Fruit fly (Drosophila melanogaster): ENCODE data around the gene pum.
A peak's percentile ranks its signal among the peaks of the same experiment; 100 is the strongest.

Gene pum

DNA sequence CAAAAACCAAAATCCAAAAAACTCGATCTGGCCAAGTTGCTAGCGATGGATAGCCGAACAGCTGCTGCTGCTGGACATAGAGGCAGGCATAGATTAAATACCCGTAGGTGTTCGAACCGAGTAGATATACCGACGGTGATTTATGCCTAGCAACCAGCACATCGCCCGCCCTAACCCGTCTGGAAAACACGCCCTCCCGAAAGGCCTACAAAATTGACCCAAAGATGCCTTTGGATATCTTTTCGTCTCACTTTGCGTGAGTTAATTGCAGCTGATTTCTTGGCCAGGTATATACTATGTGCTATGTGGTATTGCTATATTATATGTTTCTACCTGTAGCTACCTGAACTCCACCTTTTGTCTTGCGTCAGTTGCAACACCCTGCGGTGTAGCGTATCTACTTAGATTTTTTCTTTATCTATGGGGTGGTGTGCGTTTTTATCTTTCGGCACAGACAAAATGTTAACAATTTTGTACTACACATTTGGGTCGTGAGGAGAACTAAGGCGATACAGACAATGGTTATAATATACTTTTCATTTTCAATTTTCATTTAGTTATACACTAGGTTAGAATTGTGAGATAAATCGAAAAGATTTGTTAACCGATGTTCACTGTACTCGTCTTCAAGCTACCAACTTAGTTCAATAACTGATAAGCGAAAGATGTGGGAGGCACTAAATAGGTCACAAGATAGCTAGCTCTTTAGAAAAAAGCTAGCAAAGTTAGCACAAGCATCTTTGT lies 207.3 kb downstream of the pum start (continued):
- peak; percentile 11 for TF ChIP-seq CG8924 (tag; optimal IDR thresholded peaks at IDR 0.05)
- TF ChIP-seq CG12104 (GFP tag; optimal IDR thresholded peaks at IDR 0.05) = no peak
- TF ChIP-seq B-H2 (GFP tag; optimal IDR thresholded peaks at IDR 0.05) = no peak
- TF ChIP-seq cg (GFP tag; optimal IDR thresholded peaks at IDR 0.05) = no peak
- no peak for TF ChIP-seq exex (tag; optimal IDR thresholded peaks at IDR 0.05)
- TF ChIP-seq CG8478 (optimal IDR thresholded peaks at IDR 0.05) = no peak
- TF ChIP-seq Sox100B (GFP tag; optimal IDR thresholded peaks at IDR 0.05) = no peak
- TF ChIP-seq Fer1 (GFP tag; optimal IDR thresholded peaks at IDR 0.05) = no peak
- TF ChIP-seq usp (GFP tag; optimal IDR thresholded peaks at IDR 0.05) = no peak
- no peak for TF ChIP-seq bsh (GFP tag; optimal IDR thresholded peaks at IDR 0.05)
- TF ChIP-seq crc (GFP tag; optimal IDR thresholded peaks at IDR 0.05) = no peak
- TF ChIP-seq CG6854 (GFP tag; optimal IDR thresholded peaks at IDR 0.05) = no peak
- TF ChIP-seq sr (GFP tag; IDR thresholded peaks at IDR 0.05) = no peak
- no peak for TF ChIP-seq CG2678 (tag; optimal IDR thresholded peaks at IDR 0.05)
- TF ChIP-seq gcm (GFP tag; optimal IDR thresholded peaks at IDR 0.05) = peak; percentile 3
- TF ChIP-seq Eip74EF (GFP tag; optimal IDR thresholded peaks at IDR 0.05) = no peak
- TF ChIP-seq danr (GFP tag; IDR thresholded peaks at IDR 0.05) = no peak
- no peak for TF ChIP-seq Lim3 (GFP tag; IDR thresholded peaks at IDR 0.05)
- no peak for TF ChIP-seq CG7556 (GFP tag; optimal IDR thresholded peaks at IDR 0.05)
- no peak for TF ChIP-seq ttk (GFP tag; IDR thresholded peaks at IDR 0.05)
- no peak for TF ChIP-seq nau (GFP tag; optimal IDR thresholded peaks at IDR 0.05)
- no peak for TF ChIP-seq cato (GFP tag; optimal IDR thresholded peaks at IDR 0.05; ENCODE audit: borderline replicate concordance)
- no peak for TF ChIP-seq CG17361 (GFP tag; IDR thresholded peaks at IDR 0.05)
- TF ChIP-seq CG17568 (GFP tag; optimal IDR thresholded peaks at IDR 0.05) = no peak
- peak; percentile 3 for TF ChIP-seq CG10543 (GFP tag; optimal IDR thresholded peaks at IDR 0.05)
- TF ChIP-seq CG12769 (tag; optimal IDR thresholded peaks at IDR 0.05) = peak; percentile 56
- TF ChIP-seq CG13894 (tag; optimal IDR thresholded peaks at IDR 0.05) = peak; percentile 27
- no peak for TF ChIP-seq Xrp1 (GFP tag; IDR thresholded peaks at IDR 0.05)
- peak in 1 of 2 experiments; percentile 95 for TF ChIP-seq tll (GFP tag; optimal IDR thresholded peaks at IDR 0.05)

DNA sequence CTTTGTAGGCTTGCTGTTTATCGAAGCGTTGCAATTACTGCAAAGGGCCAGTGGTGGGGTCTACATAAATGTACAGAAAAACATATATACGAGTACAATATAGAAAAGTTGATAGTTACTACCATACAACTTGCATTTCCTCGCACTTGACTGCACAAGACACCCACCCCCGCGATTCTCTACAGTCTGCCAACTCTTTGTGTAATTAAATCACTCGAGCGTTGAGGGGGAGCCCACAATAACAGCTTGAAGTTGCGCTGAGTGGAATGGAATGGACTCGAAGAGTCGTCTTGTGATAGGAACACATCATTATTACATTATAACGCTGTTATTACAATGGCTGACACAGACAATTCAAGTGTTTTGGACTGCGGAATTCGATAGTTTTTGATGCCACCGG lies 208.1 kb downstream of the pum start:
- TF ChIP-seq NfI (GFP tag; optimal IDR thresholded peaks at IDR 0.05) = no peak
- no peak for TF ChIP-seq peb (GFP tag; IDR thresholded peaks at IDR 0.05)
- no peak for TF ChIP-seq cato (GFP tag; optimal IDR thresholded peaks at IDR 0.05; ENCODE audit: borderline replicate concordance)
- no peak for TF ChIP-seq CG10366 (GFP tag; IDR thresholded peaks at IDR 0.05)
- TF ChIP-seq CG4707 (GFP tag; optimal IDR thresholded peaks at IDR 0.05) = no peak
- TF ChIP-seq CG5180 (GFP tag; optimal IDR thresholded peaks at IDR 0.05) = no peak
- TF ChIP-seq CG17829 (tag; optimal IDR thresholded peaks at IDR 0.05) = no peak
- no peak for TF ChIP-seq Dip2 (GFP tag; IDR thresholded peaks at IDR 0.05)
- TF ChIP-seq CG10979 (tag; optimal IDR thresholded peaks at IDR 0.05) = no peak
- TF ChIP-seq CG9727 (GFP tag; optimal IDR thresholded peaks at IDR 0.05) = no peak
- no peak for TF ChIP-seq fu2 (GFP tag; optimal IDR thresholded peaks at IDR 0.05)
- no peak for TF ChIP-seq CG4820 (GFP tag; optimal IDR thresholded peaks at IDR 0.05)
- no peak for TF ChIP-seq CG5245 (GFP tag; optimal IDR thresholded peaks at IDR 0.05)
- TF ChIP-seq CG14860 (GFP tag; IDR thresholded peaks at IDR 0.05; ENCODE audit: partially characterized antibody) = no peak
- TF ChIP-seq sens (GFP tag) = peak; percentile 22
- TF ChIP-seq CG18476 (GFP tag; optimal IDR thresholded peaks at IDR 0.05) = no peak
- TF ChIP-seq gcm (GFP tag; optimal IDR thresholded peaks at IDR 0.05) = no peak
- TF ChIP-seq CG9215 (GFP tag; IDR thresholded peaks at IDR 0.05) = no peak
- no peak for TF ChIP-seq grn (GFP tag; optimal IDR thresholded peaks at IDR 0.05)
- no peak for TF ChIP-seq Dll (GFP tag; IDR thresholded peaks at IDR 0.05; ENCODE audit: partially characterized antibody)
- TF ChIP-seq Kr (GFP tag; optimal IDR thresholded peaks at IDR 0.05) = no peak
- TF ChIP-seq z (GFP tag; IDR thresholded peaks at IDR 0.05) = peak; percentile 79
- TF ChIP-seq CG6254 (GFP tag; optimal IDR thresholded peaks at IDR 0.05) = no peak
